Fruit fly (Drosophila melanogaster) whole organism, embryonic: Measurements from ENCODE around the gene rempA.

Experiments
- Antp ChIP-seq: fragments of 200-800 bp; sonication (Bioruptor generic); optimal IDR thresholded peaks from 3 replicates; lab custom pipeline; 2016; ENCODE audit warnings: missing biosample characterization, missing genetic modification characterization
- Atf-2 ChIP-seq: fragments of 200-800 bp; sonication (Bioruptor generic); optimal IDR thresholded peaks from 2 replicates; lab custom pipeline; 2016; ENCODE audit warnings: missing biosample characterization, missing genetic modification characterization
- B-H1 ChIP-seq: fragments of 200-800 bp; sonication (Bioruptor generic); IDR thresholded peaks from 3 replicates; pipeline ENCODE4 v1.3.6; 2022; ENCODE audit warnings: missing biosample characterization, missing genetic modification characterization
- CG10959 ChIP-seq: fragments of 200-800 bp; sonication (Bioruptor generic); IDR thresholded peaks from 2 replicates; pipeline ENCODE4 v1.3.6; 2022; ENCODE audit warnings: missing biosample characterization, missing genetic modification characterization
- CG10979 ChIP-seq: fragments of 200-800 bp; sonication (Bioruptor generic); optimal IDR thresholded peaks from 2 replicates; lab custom pipeline; 2018; ENCODE audit warnings: missing biosample characterization, mild to moderate bottlenecking, missing genetic modification characterization, moderate library complexity
- CG11093 ChIP-seq: fragments of 200-800 bp; sonication (Bioruptor generic); IDR thresholded peaks from 3 replicates; pipeline ENCODE4 v1.3.6; 2022; ENCODE audit warnings: missing biosample characterization, missing genetic modification characterization
- CG11504 ChIP-seq: fragments of 200-800 bp; sonication (Bioruptor generic); optimal IDR thresholded peaks from 3 replicates; lab custom pipeline; 2019; ENCODE audit warnings: missing biosample characterization, mild to moderate bottlenecking, missing genetic modification characterization, moderate library complexity
- CG1233 ChIP-seq: fragments of 200-800 bp; sonication (Bioruptor generic); optimal IDR thresholded peaks from 4 replicates; lab custom pipeline; 2018; ENCODE audit warnings: missing biosample characterization, mild to moderate bottlenecking, missing genetic modification characterization
- CG15269 ChIP-seq: fragments of 200-800 bp; sonication (Bioruptor generic); optimal IDR thresholded peaks from 2 replicates; lab custom pipeline; 2018; ENCODE audit warnings: missing biosample characterization, mild to moderate bottlenecking, missing genetic modification characterization, moderate library complexity
- CG1647 ChIP-seq: fragments of 200-800 bp; sonication (Bioruptor generic); optimal IDR thresholded peaks from 3 replicates; lab custom pipeline; 2016; ENCODE audit warnings: missing biosample characterization, missing genetic modification characterization
- CG17328 ChIP-seq: fragments of 200-800 bp; sonication (Bioruptor generic); IDR thresholded peaks from 2 replicates; pipeline ENCODE4 v1.3.6; 2022; ENCODE audit warnings: missing biosample characterization, missing genetic modification characterization
- CG2889 ChIP-seq: fragments of 200-800 bp; sonication (Bioruptor generic); IDR thresholded peaks from 3 replicates; pipeline ENCODE4 v1.3.6; 2022; ENCODE audit warnings: missing biosample characterization, missing genetic modification characterization
- CG3726 ChIP-seq: fragments of 200-800 bp; sonication (Bioruptor generic); IDR thresholded peaks from 3 replicates; pipeline ENCODE4, ENCODE4 v1.3.6; 2022; ENCODE audit warnings: missing biosample characterization, missing genetic modification characterization
- CG6791 ChIP-seq: fragments of 200-800 bp; sonication (Bioruptor generic); IDR thresholded peaks from 3 replicates; pipeline ENCODE4 v1.3.6; 2022; ENCODE audit warnings: missing biosample characterization, missing genetic modification characterization; ENCODE audit not compliant: partially characterized antibody
- CG7372 ChIP-seq: fragments of 200-800 bp; sonication (Bioruptor generic); IDR thresholded peaks from 2 replicates; pipeline ENCODE4 v1.3.6; 2022; ENCODE audit warnings: missing biosample characterization, missing genetic modification characterization
- CG7987 ChIP-seq: fragments of 200-800 bp; sonication (Bioruptor generic); optimal IDR thresholded peaks from 2 replicates; lab custom pipeline; 2018; ENCODE audit warnings: missing biosample characterization, mild to moderate bottlenecking, missing genetic modification characterization, moderate library complexity
- CG8944 ChIP-seq: fragments of 200-800 bp; sonication (Bioruptor generic); optimal IDR thresholded peaks from 3 replicates; lab custom pipeline; 2016; ENCODE audit warnings: missing biosample characterization, missing genetic modification characterization
- CG9437 ChIP-seq: fragments of 200-800 bp; sonication (Bioruptor generic); optimal IDR thresholded peaks from 2 replicates; lab custom pipeline; 2018; ENCODE audit warnings: missing biosample characterization, mild to moderate bottlenecking, missing genetic modification characterization
- CG9817 ChIP-seq: fragments of 200-800 bp; sonication (Bioruptor generic); optimal IDR thresholded peaks from 2 replicates; lab custom pipeline; 2018; ENCODE audit warnings: missing biosample characterization, mild to moderate bottlenecking, missing genetic modification characterization, moderate library complexity
- Fer1 ChIP-seq: fragments of 200-800 bp; sonication (Bioruptor generic); optimal IDR thresholded peaks from 2 replicates; lab custom pipeline; 2017; ENCODE audit warnings: missing biosample characterization, mild to moderate bottlenecking, missing genetic modification characterization
- Fer2 ChIP-seq: fragments of 200-800 bp; sonication (Bioruptor generic); optimal IDR thresholded peaks from 2 replicates; lab custom pipeline; 2018; ENCODE audit warnings: missing biosample characterization, mild to moderate bottlenecking, missing genetic modification characterization, moderate library complexity
- Hsf ChIP-seq: fragments of 200-800 bp; sonication (Bioruptor generic); optimal IDR thresholded peaks from 3 replicates; lab custom pipeline; 2016; ENCODE audit warnings: missing biosample characterization, missing genetic modification characterization
- Jarid2 ChIP-seq: fragments of 200-800 bp; sonication (Bioruptor generic); optimal IDR thresholded peaks from 3 replicates; lab custom pipeline; 2017; ENCODE audit warnings: mild to moderate bottlenecking, missing biosample characterization, missing genetic modification reagents, missing genetic modification characterization
- MBD-R2 ChIP-seq: fragments of 200-800 bp; sonication (Bioruptor generic); IDR thresholded peaks from 2 replicates; pipeline ENCODE4 v1.3.6; 2022; ENCODE audit warnings: missing biosample characterization, missing genetic modification characterization
- Med ChIP-seq: fragments of 200-800 bp; sonication (Bioruptor generic); peaks from one replicate; lab custom pipeline; 2016; ENCODE audit warnings: missing biosample characterization, missing genetic modification characterization, mild to moderate bottlenecking, inconsistent platforms, moderate library complexity
- Mes4 ChIP-seq: fragments of 200-800 bp; sonication (Bioruptor generic); optimal IDR thresholded peaks from 2 replicates; lab custom pipeline; 2016; ENCODE audit warnings: missing biosample characterization, missing genetic modification characterization
- NC2β ChIP-seq: fragments of 200-800 bp; sonication (Bioruptor generic); optimal IDR thresholded peaks from 2 replicates; lab custom pipeline; 2016; ENCODE audit warnings: missing biosample characterization, missing genetic modification characterization
- Neu2 ChIP-seq: fragments of 200-800 bp; sonication (Bioruptor generic); optimal IDR thresholded peaks from 3 replicates; lab custom pipeline; 2016; ENCODE audit warnings: missing biosample characterization, missing genetic modification characterization, borderline replicate concordance
- Nf-YA ChIP-seq: fragments of 200-800 bp; sonication (Bioruptor generic); IDR thresholded peaks from 2 replicates; pipeline ENCODE4 v1.3.6; 2022; ENCODE audit warnings: missing biosample characterization, missing genetic modification characterization
- Oli ChIP-seq: fragments of 200-800 bp; sonication (Bioruptor generic); optimal IDR thresholded peaks from 2 replicates; lab custom pipeline; 2018; ENCODE audit warnings: missing biosample characterization, mild to moderate bottlenecking, missing genetic modification characterization, moderate library complexity
- Ptx1 ChIP-seq: fragments of 200-800 bp; sonication (Bioruptor generic); IDR thresholded peaks from 2 replicates; pipeline ENCODE4 v1.3.6; 2022; ENCODE audit warnings: missing biosample characterization, missing genetic modification characterization
- Ssrp ChIP-seq: fragments of 200-800 bp; sonication (Bioruptor generic); optimal IDR thresholded peaks from 2 replicates; lab custom pipeline; 2018; ENCODE audit warnings: missing biosample characterization, mild to moderate bottlenecking, missing genetic modification characterization, moderate library complexity
- Xbp1 ChIP-seq: fragments of 200-800 bp; sonication (Bioruptor generic); optimal IDR thresholded peaks from 3 replicates; lab custom pipeline; 2016; ENCODE audit warnings: missing biosample characterization, mild to moderate bottlenecking, missing genetic modification characterization
- ash1 ChIP-seq: fragments of 200-800 bp; sonication (Bioruptor generic); optimal IDR thresholded peaks from 2 replicates; lab custom pipeline; 2018; ENCODE audit warnings: missing biosample characterization, mild to moderate bottlenecking, missing genetic modification characterization
- ato ChIP-seq: fragments of 200-800 bp; sonication (Bioruptor generic); IDR thresholded peaks from 2 replicates; pipeline ENCODE4 v1.3.6; 2022; ENCODE audit warnings: missing biosample characterization, missing genetic modification characterization; ENCODE audit not compliant: partially characterized antibody
- chn ChIP-seq: fragments of 200-800 bp; sonication (Bioruptor generic); optimal IDR thresholded peaks from 2 replicates; lab custom pipeline; 2016; ENCODE audit warnings: missing biosample characterization, missing genetic modification characterization
- corto ChIP-seq: fragments of 200-800 bp; sonication (Bioruptor generic); optimal IDR thresholded peaks from 2 replicates; lab custom pipeline; 2016; ENCODE audit warnings: missing biosample characterization, mild to moderate bottlenecking, missing genetic modification characterization, moderate library complexity
- disco-r ChIP-seq: fragments of 200-800 bp; sonication (Bioruptor generic); optimal IDR thresholded peaks from 2 replicates; lab custom pipeline; 2016; ENCODE audit warnings: missing biosample characterization, missing genetic modification characterization
- dysf ChIP-seq: fragments of 200-800 bp; sonication (Bioruptor generic); IDR thresholded peaks from 3 replicates; pipeline ENCODE4 v1.3.6; 2022; ENCODE audit warnings: missing biosample characterization, missing genetic modification characterization
- fru ChIP-seq: fragments of >200 bp; optimal IDR thresholded peaks from 2 replicates; lab custom pipeline; 2017
- hkb ChIP-seq, 2 experiments: fragments of 200-800 bp in 1 of 2; fragments of >200 bp in 1 of 2; sonication (Bioruptor generic) in 1 of 2; IDR thresholded peaks in 1 of 2; optimal IDR thresholded peaks in 1 of 2; 2 replicates each; pipeline versions ENCODE4 v1.3.6 to Lab custom; 2017 to 2022; ENCODE audit warnings: missing biosample characterization in 1 of 2, missing genetic modification characterization in 1 of 2
- lab ChIP-seq: fragments of 200-800 bp; sonication (Bioruptor generic); optimal IDR thresholded peaks from 3 replicates; lab custom pipeline; 2017; ENCODE audit warnings: missing biosample characterization, missing genetic modification characterization, mild to moderate bottlenecking, moderate library complexity, missing genetic modification reagents
- mam ChIP-seq: fragments of 200-800 bp; sonication (Bioruptor generic); optimal IDR thresholded peaks from 3 replicates; lab custom pipeline; 2016; ENCODE audit warnings: missing biosample characterization, missing genetic modification characterization
- odd ChIP-seq: fragments of 200-800 bp; sonication (Bioruptor generic); optimal IDR thresholded peaks from 2 replicates; lab custom pipeline; 2017; ENCODE audit warnings: missing biosample characterization, mild to moderate bottlenecking, missing genetic modification characterization
- pita ChIP-seq: fragments of 200-800 bp; sonication (Bioruptor generic); optimal IDR thresholded peaks from 2 replicates; lab custom pipeline; 2017; ENCODE audit warnings: missing biosample characterization, mild to moderate bottlenecking, missing genetic modification characterization
- prd ChIP-seq, 3 experiments: fragments of >200 bp in 2 of 3; fragments of 200-800 bp in 1 of 3; sonication (Bioruptor generic) in 1 of 3; optimal IDR thresholded peaks in 2 of 3; IDR thresholded peaks in 1 of 3; 2 replicates in 2 of 3; 3 replicates in 1 of 3; pipeline versions ENCODE4 v1.3.6 to Lab custom; 2017 to 2022; ENCODE audit warnings: missing biosample characterization in 1 of 3, missing genetic modification characterization in 1 of 3
- row ChIP-seq: fragments of 200-800 bp; sonication (Bioruptor generic); IDR thresholded peaks from 3 replicates; pipeline ENCODE4 v1.3.6; 2022; ENCODE audit warnings: missing biosample characterization, missing genetic modification characterization
- tap ChIP-seq: fragments of 200-800 bp; optimal IDR thresholded peaks from 3 replicates; lab custom pipeline; 2019; ENCODE audit warnings: missing biosample characterization, mild to moderate bottlenecking, missing genetic modification characterization, moderate library complexity
- zen ChIP-seq: fragments of 200-800 bp; sonication (Bioruptor generic); optimal IDR thresholded peaks from 3 replicates; lab custom pipeline; 2018; ENCODE audit warnings: missing biosample characterization, mild to moderate bottlenecking, missing genetic modification characterization, moderate library complexity
- zf30C ChIP-seq: fragments of 200-800 bp; sonication (Bioruptor generic); optimal IDR thresholded peaks from 3 replicates; lab custom pipeline; 2018; ENCODE audit warnings: missing biosample characterization, mild to moderate bottlenecking, missing genetic modification characterization

rempA gene

DNA sequence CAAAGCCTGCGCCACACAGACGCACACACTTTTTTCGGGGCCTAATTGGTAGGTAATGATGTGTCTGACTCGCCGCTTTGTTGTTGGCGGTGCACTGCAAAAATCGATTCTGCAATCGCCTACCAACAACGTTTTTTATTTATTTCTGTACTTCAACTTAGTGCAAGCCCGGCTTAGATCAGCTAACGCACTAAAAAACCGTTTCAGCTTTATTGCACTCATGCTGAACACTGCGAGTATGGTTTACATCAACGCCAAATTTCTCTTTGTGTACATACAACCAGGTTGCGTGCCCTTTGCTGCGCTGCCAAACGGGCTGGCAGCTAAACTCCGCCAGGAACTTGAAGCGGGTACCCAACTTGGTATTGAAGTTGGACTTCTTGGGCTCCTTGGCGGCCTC is 29.9 kb downstream of the rempA start (continued):
- TF ChIP-seq mam (GFP tag; lab: Kevin White, UChicago): peak; percentile 29
- peak; percentile 34; the same call in 1 of the 3 replicates for TF ChIP-seq dysf
- TF ChIP-seq Ptx1 (GFP tag; lab: Robert Waterston, UW): peak; percentile 46
- TF ChIP-seq CG6791 (GFP tag; lab: Robert Waterston, UW): no peak
- TF ChIP-seq disco-r (GFP tag; lab: Kevin White, UChicago): no peak
- no peak for TF ChIP-seq pita (GFP tag; lab: Kevin White, UChicago)
- TF ChIP-seq chn: no peak
- TF ChIP-seq CG8944 (GFP tag; lab: Kevin White, UChicago): peak; percentile 8
- peak; percentile 4 for TF ChIP-seq Oli (tag; lab: Kevin White, UChicago)
- TF ChIP-seq Xbp1: peak; percentile 47
- peak; percentile 48; the same call in 2 of the 3 replicates for TF ChIP-seq row (GFP tag; lab: Robert Waterston, UW)
- TF ChIP-seq CG2889 (GFP tag; lab: Robert Waterston, UW): 0 out of 3 replicates have a peak, but pooled peaks have one; percentile 28
- peak; percentile 36 for TF ChIP-seq CG11504 (tag; lab: Kevin White, UChicago)
- TF ChIP-seq B-H1 (GFP tag; lab: Robert Waterston, UW): no peak
- peak; percentile 4 for TF ChIP-seq lab
- no peak for TF ChIP-seq CG7987 (GFP tag; lab: Kevin White, UChicago)
- no peak for TF ChIP-seq Neu2 (GFP tag; lab: Kevin White, UChicago)
- peak; percentile 73 for TF ChIP-seq Med
- TF ChIP-seq fru (lab: Kevin White, UChicago): no peak
- TF ChIP-seq CG3726: no peak
- TF ChIP-seq Ssrp (tag; lab: Kevin White, UChicago): no peak
- TF ChIP-seq Fer1: no peak
- TF ChIP-seq Jarid2 (GFP tag; lab: Kevin White, UChicago): no peak
- TF ChIP-seq Mes4: peak; percentile 46
- no peak for TF ChIP-seq CG7372
- peak; percentile 14 for TF ChIP-seq CG10979 (tag; lab: Kevin White, UChicago)
- no peak for TF ChIP-seq CG10959 (GFP tag; lab: Robert Waterston, UW)
- TF ChIP-seq CG17328 (GFP tag; lab: Robert Waterston, UW): peak; percentile 53; the same call in 1 of the 2 replicates
- TF ChIP-seq NC2β (GFP tag; lab: Kevin White, UChicago): no peak
- no peak for TF ChIP-seq CG1233 (GFP tag; lab: Kevin White, UChicago)
- TF ChIP-seq Atf-2: no peak
- TF ChIP-seq Antp (GFP tag; lab: Kevin White, UChicago): peak; percentile 46
- no peak for TF ChIP-seq ato (GFP tag; lab: Robert Waterston, UW)
- no peak for TF ChIP-seq zf30C
- TF ChIP-seq zen (tag; lab: Kevin White, UChicago): no peak
- TF ChIP-seq CG11093 (GFP tag; lab: Robert Waterston, UW): 0 out of 3 replicates have a peak, but pooled peaks have one; percentile 24
- TF ChIP-seq MBD-R2 (GFP tag; lab: Robert Waterston, UW): no peak
- no peak for TF ChIP-seq prd (optimal IDR thresholded peaks at IDR 0.05; lab: Kevin White, UChicago)
- TF ChIP-seq prd (GFP tag; IDR thresholded peaks at IDR 0.05; lab: Robert Waterston, UW): peak; percentile 66
- TF ChIP-seq CG15269 (tag; lab: Kevin White, UChicago): no peak
- no peak for TF ChIP-seq CG9437 (GFP tag; lab: Kevin White, UChicago)
- no peak for TF ChIP-seq tap (tag; lab: Kevin White, UChicago)
- TF ChIP-seq corto (GFP tag; lab: Kevin White, UChicago): peak; percentile 84
- TF ChIP-seq Nf-YA (GFP tag; lab: Robert Waterston, UW): no peak
- no peak for TF ChIP-seq Fer2
- no peak for TF ChIP-seq CG1647 (GFP tag; lab: Kevin White, UChicago)
- TF ChIP-seq hkb (optimal IDR thresholded peaks at IDR 0.05; lab: Kevin White, UChicago): no peak
- TF ChIP-seq hkb (GFP tag; IDR thresholded peaks at IDR 0.05; lab: Robert Waterston, UW): 0 out of 2 replicates have a peak, but pooled peaks have one; percentile 21
- TF ChIP-seq Hsf: peak; percentile 28
- TF ChIP-seq CG9817 (tag; lab: Kevin White, UChicago): no peak
- no peak for TF ChIP-seq ash1 (GFP tag; lab: Kevin White, UChicago)
- no peak for TF ChIP-seq odd (GFP tag; lab: Kevin White, UChicago)
